Fruit fly (Drosophila melanogaster): ENCODE data around the gene CG33128.
A peak's percentile ranks its signal among the peaks of the same experiment; 100 is the strongest.

The CG33128 gene

DNA sequence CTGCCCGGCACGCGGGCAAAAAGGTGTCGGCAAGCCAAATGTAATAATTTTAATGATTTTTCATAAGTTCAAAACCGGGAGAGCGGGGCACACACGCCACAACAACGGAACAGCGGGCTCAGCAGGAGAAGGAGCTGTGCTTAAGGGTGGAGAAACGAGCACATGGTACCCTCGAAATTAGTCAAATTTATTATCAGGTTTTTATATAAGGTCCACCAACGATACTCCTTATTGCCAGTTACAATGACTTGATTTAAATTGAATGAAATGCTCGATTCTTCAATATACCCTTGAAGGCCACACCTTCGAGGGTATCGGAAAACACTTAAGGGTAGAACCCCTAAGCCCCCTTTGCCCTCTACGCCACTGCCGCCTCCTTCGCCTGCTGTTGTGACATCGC, 20.4 kb upstream of the CG33128 start (continued):
- TF ChIP-seq CG8765 (GFP tag; IDR thresholded peaks at IDR 0.05) (peak; percentile 80), CG7928 (GFP tag; optimal IDR thresholded peaks at IDR 0.05) (no peak), Stat92E (GFP tag; optimal IDR thresholded peaks at IDR 0.05) (no peak), Blimp-1 (GFP tag; optimal IDR thresholded peaks at IDR 0.05) (peak; percentile 44), croc (GFP tag; conservative IDR thresholded peaks at IDR 0.05) (peak; percentile 61), dpn (GFP tag; optimal IDR thresholded peaks at IDR 0.05) (peak; percentile 5 to 18), dmrt99B (tag; optimal IDR thresholded peaks at IDR 0.05) (peak; percentile 60), her (GFP tag; optimal IDR thresholded peaks at IDR 0.05) (no peak), Hmr (GFP tag; optimal IDR thresholded peaks at IDR 0.05) (peak; percentile 21), lbe (GFP tag; optimal IDR thresholded peaks at IDR 0.05) (no peak), dysf (GFP tag; IDR thresholded peaks at IDR 0.05) (peak; percentile 64), CHES-1-like (GFP tag; optimal IDR thresholded peaks at IDR 0.05) (no peak), Sry-β (GFP tag; optimal IDR thresholded peaks at IDR 0.05) (no peak), CG34376 (GFP tag; optimal IDR thresholded peaks at IDR 0.05) (no peak), esg (GFP tag; conservative IDR thresholded peaks at IDR 0.05) (peak; percentile 37; the same call in 1 of the 2 replicates), CG12104 (GFP tag; optimal IDR thresholded peaks at IDR 0.05) (no peak), pzg (GFP tag; optimal IDR thresholded peaks at IDR 0.05) (no peak), CG10959 (GFP tag; IDR thresholded peaks at IDR 0.05) (peak; percentile 80), fd96Cb (tag; optimal IDR thresholded peaks at IDR 0.05) (peak; percentile 35), sens (GFP tag) (peak; percentile 85)

- TF ChIP-seq Ets65A (GFP tag) (peak; percentile 71), CG11093 (GFP tag; IDR thresholded peaks at IDR 0.05) (0 out of 3 replicates have a peak, but pooled peaks have one; percentile 29), sd (tag; optimal IDR thresholded peaks at IDR 0.05) (no peak), Med (GFP tag) (peak; percentile 63), Six4 (GFP tag; optimal IDR thresholded peaks at IDR 0.05) (no peak)
Observed at dm6 chr2L:1476872-1477503, 16.9 kb upstream of the CG33128 start.

- TF ChIP-seq Sry-δ (GFP tag; optimal IDR thresholded peaks at IDR 0.05): peak; percentile 57
- 0 out of 3 replicates have a peak, but pooled peaks have one; percentile 17 for TF ChIP-seq CG14860 (GFP tag; IDR thresholded peaks at IDR 0.05; ENCODE audit: partially characterized antibody)
- TF ChIP-seq CG11723 (GFP tag; optimal IDR thresholded peaks at IDR 0.05): no peak
- TF ChIP-seq CG4404 (GFP tag; IDR thresholded peaks at IDR 0.05): peak; percentile 48
- peak; percentile 23 for TF ChIP-seq BEAF-32 (GFP tag; optimal IDR thresholded peaks at IDR 0.05)
- peak; percentile 9 for TF ChIP-seq zen (tag; optimal IDR thresholded peaks at IDR 0.05)
- no peak for TF ChIP-seq exex (tag; optimal IDR thresholded peaks at IDR 0.05)
- peak; percentile 62; the same call in 1 of the 2 replicates for TF ChIP-seq CG17612 (GFP tag; IDR thresholded peaks at IDR 0.05)
- TF ChIP-seq CG18599 (GFP tag; optimal IDR thresholded peaks at IDR 0.05): peak; percentile 0
- TF ChIP-seq wek (GFP tag; optimal IDR thresholded peaks at IDR 0.05): no peak
- no peak for TF ChIP-seq cato (GFP tag; optimal IDR thresholded peaks at IDR 0.05; ENCODE audit: borderline replicate concordance)
- TF ChIP-seq lola (GFP tag; optimal IDR thresholded peaks at IDR 0.05): peak in 1 of 3 experiments; percentile 3
- TF ChIP-seq gcm2 (GFP tag; optimal IDR thresholded peaks at IDR 0.05): no peak
- no peak for TF ChIP-seq chinmo (GFP tag; IDR thresholded peaks at IDR 0.05; ENCODE audit: partially characterized antibody)
- TF ChIP-seq sens (GFP tag): peak; percentile 80
- no peak for TF ChIP-seq CG8089 (GFP tag; optimal IDR thresholded peaks at IDR 0.05)
- peak; percentile 12 for TF ChIP-seq CG8290 (GFP tag; optimal IDR thresholded peaks at IDR 0.05)
- TF ChIP-seq CG8290 (tag; optimal IDR thresholded peaks at IDR 0.05): peak in 1 of 2 experiments; percentile 14
- peak; percentile 26 for TF ChIP-seq stwl (tag; optimal IDR thresholded peaks at IDR 0.05)
- TF ChIP-seq CG12391 (tag; optimal IDR thresholded peaks at IDR 0.05): peak; percentile 9
- 0 out of 2 replicates have a peak, but pooled peaks have one; percentile 12 for TF ChIP-seq Xrp1 (GFP tag; IDR thresholded peaks at IDR 0.05)
- TF ChIP-seq CG32532 (GFP tag; IDR thresholded peaks at IDR 0.05): peak; percentile 33; the same call in 1 of the 2 replicates
- no peak for TF ChIP-seq h (optimal IDR thresholded peaks at IDR 0.05)
- peak; percentile 17 for TF ChIP-seq CG9727 (GFP tag; optimal IDR thresholded peaks at IDR 0.05)
Observed at dm6 chr2L:1478488-1478887, 15.4 kb upstream of the CG33128 start.
